Worm (Caenorhabditis elegans): ENCODE results near the gene duo-1.

DNA sequence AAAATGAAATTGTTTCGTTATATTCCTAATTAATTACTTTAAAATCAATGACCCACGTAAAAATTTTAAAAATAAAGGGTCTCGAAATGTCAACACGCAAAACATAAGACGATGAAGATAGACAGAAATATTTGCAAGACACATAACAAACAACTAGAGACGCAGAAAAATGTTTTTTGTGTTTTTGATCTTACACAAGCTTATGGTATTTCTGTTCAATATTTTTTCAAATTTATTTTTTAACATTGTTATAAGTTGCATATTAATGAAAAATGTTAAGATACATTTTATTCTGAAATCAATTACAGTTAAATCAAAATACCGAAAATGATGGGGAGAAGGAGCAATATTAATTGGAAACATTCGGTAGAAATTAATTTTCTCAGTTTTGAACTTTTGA is 41.0 kb upstream of the duo-1 start, which contains the start of gene C55A6.3:
- TF ChIP-seq saeg-2 (GFP tag; IDR thresholded peaks at IDR 0.05) = no peak
- TF ChIP-seq lin-39 (tag; optimal IDR thresholded peaks at IDR 0.05) = no peak
- TF ChIP-seq ctbp-1 (GFP tag; IDR thresholded peaks at IDR 0.05) = no peak
- no peak for TF ChIP-seq madf-9 (GFP tag; conservative IDR thresholded peaks at IDR 0.05)
- no peak for TF ChIP-seq snpc-4 (tag; optimal IDR thresholded peaks at IDR 0.05)
- TF ChIP-seq zag-1 (tag; optimal IDR thresholded peaks at IDR 0.05) = no peak
- TF ChIP-seq ceh-28 (tag; optimal IDR thresholded peaks at IDR 0.05) = no peak
